Fruit fly (Drosophila melanogaster) whole organism, pupa: Measurements from ENCODE around the gene CG45488.
"Not testable (repeated sequence)": the region's sequence is repeated elsewhere in the genome, so short reads cannot be mapped to it uniquely, and the experiment has no call there.

Experiments
- Pif1A ChIP-seq: fragments of 200-800 bp; sonication (Bioruptor generic); optimal IDR thresholded peaks from 3 replicates; lab custom pipeline; 2016; ENCODE audit warnings: missing biosample characterization, missing genetic modification characterization
- rn ChIP-seq: fragments of 200-800 bp; sonication (Bioruptor generic); IDR thresholded peaks from 2 replicates; pipeline ENCODE4 v1.3.6; 2022; ENCODE audit warnings: missing biosample characterization, missing genetic modification characterization

DNA sequence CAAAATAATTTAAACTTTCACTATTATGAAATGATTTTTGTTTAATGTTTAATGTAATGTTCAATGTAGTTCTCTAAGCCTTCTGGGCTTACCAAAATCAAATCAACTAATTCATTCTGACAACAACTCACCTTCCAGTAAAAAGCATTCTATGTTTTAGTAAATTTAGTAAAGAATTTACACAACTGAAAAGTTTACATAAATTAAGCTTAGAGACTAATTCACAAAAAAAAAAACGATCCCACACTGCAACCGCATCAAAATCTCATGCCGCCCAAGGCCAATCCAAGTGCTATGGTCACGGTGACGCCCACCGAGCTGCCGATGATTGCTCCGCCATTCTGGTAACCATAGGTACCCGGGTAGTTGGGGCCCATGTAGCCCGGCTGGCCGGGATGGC, 18.7 kb upstream of the CG45488 start, which contains the start of gene CG45491:
- not testable (repeated sequence) for TF ChIP-seq Pif1A (GFP tag; lab: Kevin White, UChicago); rn (GFP tag; lab: Robert Waterston, UW)
